Fruit fly (Drosophila melanogaster) whole organism, pupa: Measurements from ENCODE around the gene Jon25Biii.

Experiments used
- CG10348 ChIP-seq: fragments of 200-800 bp; sonication (Bioruptor generic); IDR thresholded peaks from 2 replicates; pipeline ENCODE4 v1.3.6; 2022; ENCODE audit warnings: missing biosample characterization, missing genetic modification characterization
- CG32121 ChIP-seq: fragments of 200-800 bp; sonication (Bioruptor generic); IDR thresholded peaks from 2 replicates; pipeline ENCODE4 v1.3.6; 2022; ENCODE audit warnings: missing biosample characterization, missing genetic modification characterization
- CG8301 ChIP-seq: fragments of 200-800 bp; sonication (Bioruptor generic); optimal IDR thresholded peaks from 2 replicates; lab custom pipeline; 2018; ENCODE audit warnings: missing biosample characterization, mild to moderate bottlenecking, missing genetic modification characterization
- gl ChIP-seq: fragments of 200-800 bp; sonication (Bioruptor generic); optimal IDR thresholded peaks from 2 replicates; lab custom pipeline; 2018; ENCODE audit warnings: missing biosample characterization, mild to moderate bottlenecking, missing genetic modification characterization

dm6 chr2L:4916738-4917137, 33.8 kb downstream of the Jon25Biii start:
- TF ChIP-seq gl (tag; lab: Kevin White, UChicago) = no peak
- no peak for TF ChIP-seq CG10348
- no peak for TF ChIP-seq CG8301 (tag; lab: Kevin White, UChicago)
- TF ChIP-seq CG32121 (GFP tag; lab: Robert Waterston, UW) = no peak
